Worm (Caenorhabditis elegans): Measurements from ENCODE around the gene C24A8.6.
A peak's percentile ranks its signal among the peaks of the same experiment; 100 is the strongest.

DNA sequence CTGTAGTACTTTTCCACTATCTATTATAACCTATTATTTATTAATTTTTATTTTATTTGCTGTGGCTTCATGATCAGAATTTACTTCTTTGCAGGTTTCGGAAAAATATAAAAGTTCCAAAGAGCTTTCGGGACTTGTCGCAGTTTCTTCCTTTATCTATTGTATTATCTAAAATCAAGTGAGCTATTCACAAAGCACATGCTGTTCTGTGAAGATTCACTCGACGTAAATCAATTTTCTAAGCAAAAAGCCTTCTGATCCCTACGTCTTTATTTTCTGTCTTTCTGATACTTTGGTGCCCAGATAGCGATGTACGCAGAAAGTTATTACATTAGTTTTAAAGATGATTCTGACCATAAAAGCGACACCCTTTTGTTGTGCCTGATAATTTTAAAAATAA is 15.1 kb downstream of the C24A8.6 start:
- TF ChIP-seq ama-1 (optimal IDR thresholded peaks at IDR 0.05) (no peak), efl-1 (optimal IDR thresholded peaks at IDR 0.05) (no peak), efl-1 (GFP tag; optimal IDR thresholded peaks at IDR 0.05 in 1 of 2) (peak in 1 of 2 experiments; percentile 2), lin-39 (tag; optimal IDR thresholded peaks at IDR 0.05) (no peak), fkh-10 (GFP tag; optimal IDR thresholded peaks at IDR 0.05) (peak; percentile 75), rnt-1 (tag; optimal IDR thresholded peaks at IDR 0.05) (no peak), elt-3 (tag; optimal IDR thresholded peaks at IDR 0.05) (no peak), hpl-2 (GFP tag; optimal IDR thresholded peaks at IDR 0.05) (no peak), unc-86 (tag; optimal IDR thresholded peaks at IDR 0.05) (no peak), nhr-85 (tag) (no peak), nhr-90 (tag; optimal IDR thresholded peaks at IDR 0.05; ENCODE audit: poor library complexity) (no peak), ztf-4 (tag; optimal IDR thresholded peaks at IDR 0.05) (no peak), xbp-1 (tag; optimal IDR thresholded peaks at IDR 0.05) (no peak)

Data from whole organism, L1 larva.